Worm (Caenorhabditis elegans) whole organism, L1 larva: ENCODE measurements around the gene flp-27.

Experiments
- C04F5.9 ChIP-seq: sonication (generic microtip); optimal IDR thresholded peaks from 2 replicates; lab custom pipeline; 2016; ENCODE audit warnings: missing genetic modification characterization, missing compliant biosample characterization
- C34B4.2 ChIP-seq: sonication (generic microtip); optimal IDR thresholded peaks from 2 replicates; lab custom pipeline; 2017; ENCODE audit warnings: mild to moderate bottlenecking, missing genetic modification characterization, missing compliant biosample characterization
- F16B12.6 ChIP-seq: fragments of 150-350 bp; optimal IDR thresholded peaks from 2 replicates; lab custom pipeline; 2014; ENCODE audit warnings: missing biosample characterization, missing genetic modification characterization
- aha-1 ChIP-seq: fragments of 150-350 bp; optimal IDR thresholded peaks from 2 replicates; lab custom pipeline; 2014; ENCODE audit warnings: missing biosample characterization, missing genetic modification characterization
- aly-2 ChIP-seq: fragments of 150-350 bp; optimal IDR thresholded peaks from 2 replicates; lab custom pipeline; 2014; ENCODE audit warnings: missing biosample characterization, missing genetic modification characterization
- blmp-1 ChIP-seq: fragments of 150-350 bp; optimal IDR thresholded peaks from 2 replicates; lab custom pipeline; 2014; ENCODE audit warnings: missing biosample characterization, missing genetic modification characterization
- ceh-63 ChIP-seq: fragments of 200-800 bp; sonication (Bioruptor generic); optimal IDR thresholded peaks from 2 replicates; lab custom pipeline; 2018; ENCODE audit warnings: mild to moderate bottlenecking, missing genetic modification characterization, missing compliant biosample characterization
- ceh-8 ChIP-seq: fragments of 200-800 bp; sonication (Bioruptor generic); optimal IDR thresholded peaks from 2 replicates; lab custom pipeline; 2018; ENCODE audit warnings: mild to moderate bottlenecking, missing genetic modification characterization, moderate library complexity, missing compliant biosample characterization
- ceh-82 ChIP-seq, 3 experiments: fragments of 150-350 bp in 1 of 3; sonication (generic microtip) in 2 of 3; optimal IDR thresholded peaks; 2 replicates each; lab custom pipeline; 2014 to 2017; ENCODE audit warnings: missing biosample characterization in 3 of 3, missing genetic modification characterization in 3 of 3
- ceh-90 ChIP-seq: sonication (generic microtip); optimal IDR thresholded peaks from 2 replicates; lab custom pipeline; 2016; ENCODE audit warnings: missing genetic modification characterization, missing compliant biosample characterization
- ces-1 ChIP-seq: fragments of 150-350 bp; optimal IDR thresholded peaks from 2 replicates; lab custom pipeline; 2014; ENCODE audit warnings: missing biosample characterization, missing genetic modification reagents, missing genetic modification characterization
- efl-1 ChIP-seq, 4 experiments: fragments of 150-350 bp; optimal IDR thresholded peaks in 3 of 4; peaks in 1 of 4; 1 replicate in 1 of 4; 2 replicates in 3 of 4; lab custom pipeline; 2014; ENCODE audit warnings: missing biosample characterization in 2 of 4, missing genetic modification characterization in 2 of 4, missing genetic modification reagents in 2 of 4
- efl-3 ChIP-seq: fragments of 200-800 bp; sonication (Bioruptor generic); optimal IDR thresholded peaks from 2 replicates; lab custom pipeline; 2018; ENCODE audit warnings: mild to moderate bottlenecking, missing genetic modification characterization, missing compliant biosample characterization
- egl-13 ChIP-seq: sonication (generic microtip); optimal IDR thresholded peaks from 2 replicates; lab custom pipeline; 2016; ENCODE audit warnings: missing genotype, missing genetic modification reagents, missing genetic modification characterization, missing compliant biosample characterization
- egl-27 ChIP-seq, 2 experiments: fragments of 150-350 bp in 1 of 2; sonication (generic microtip); optimal IDR thresholded peaks; 3 replicates each; lab custom pipeline; 2017 to 2018; ENCODE audit warnings: missing biosample characterization in 2 of 2, missing genetic modification characterization in 2 of 2, missing genetic modification reagents in 2 of 2
- elt-2 ChIP-seq: sonication (generic microtip); optimal IDR thresholded peaks from 2 replicates; lab custom pipeline; 2016; ENCODE audit warnings: missing genetic modification characterization, mild to moderate bottlenecking, inconsistent platforms, missing compliant biosample characterization, missing genetic modification reagents
- ets-5 ChIP-seq: fragments of 200-800 bp; sonication (Bioruptor generic); IDR thresholded peaks from 2 replicates; pipeline ENCODE4 v1.3.6; 2022; ENCODE audit warnings: missing genetic modification characterization, missing compliant biosample characterization
- fkh-4 ChIP-seq: sonication (generic microtip); optimal IDR thresholded peaks from 2 replicates; lab custom pipeline; 2016; ENCODE audit warnings: missing compliant biosample characterization, missing genetic modification characterization, borderline replicate concordance
- grh-1 ChIP-seq: fragments of 200-800 bp; sonication (Bioruptor generic); IDR thresholded peaks from 2 replicates; pipeline ENCODE4 v1.3.6; 2022; ENCODE audit warnings: missing genetic modification reagents, missing genetic modification characterization, missing compliant biosample characterization
- hlh-17 ChIP-seq: fragments of 200-800 bp; sonication (Bioruptor generic); optimal IDR thresholded peaks from 2 replicates; lab custom pipeline; 2018; ENCODE audit warnings: missing genetic modification characterization, mild to moderate bottlenecking, missing compliant biosample characterization, moderate library complexity, borderline replicate concordance
- jun-1 ChIP-seq: fragments of 150-350 bp; optimal IDR thresholded peaks from 2 replicates; lab custom pipeline; 2014; ENCODE audit warnings: missing biosample characterization, missing genetic modification reagents, missing genetic modification characterization
- lin-13 ChIP-seq: fragments of 150-350 bp; optimal IDR thresholded peaks from 2 replicates; lab custom pipeline; 2014; ENCODE audit warnings: missing biosample characterization, missing genetic modification reagents, missing genetic modification characterization
- lin-39 ChIP-seq: fragments of 150-350 bp; optimal IDR thresholded peaks from 2 replicates; lab custom pipeline; 2014; ENCODE audit warnings: missing biosample characterization, missing genetic modification reagents, missing genetic modification characterization
- lir-3 ChIP-seq: sonication (generic microtip); optimal IDR thresholded peaks from 2 replicates; lab custom pipeline; 2016; ENCODE audit warnings: mild to moderate bottlenecking, missing genetic modification characterization, moderate library complexity, missing compliant biosample characterization; ENCODE audit not compliant: poor library complexity
- lsy-2 ChIP-seq, 2 experiments: fragments of 150-350 bp; optimal IDR thresholded peaks; 2 replicates each; lab custom pipeline; 2014; ENCODE audit warnings: missing biosample characterization in 2 of 2, missing genetic modification characterization in 2 of 2
- mab-9 ChIP-seq: fragments of 200-800 bp; sonication (Bioruptor generic); IDR thresholded peaks from 2 replicates; pipeline ENCODE4 v1.3.6; 2022; ENCODE audit warnings: missing genetic modification reagents, missing genetic modification characterization, missing compliant biosample characterization
- mdl-1 ChIP-seq, 2 experiments: fragments of 150-350 bp; optimal IDR thresholded peaks; 2 replicates each; lab custom pipeline; 2014 to 2017; ENCODE audit warnings: missing biosample characterization in 2 of 2, missing genetic modification characterization in 2 of 2, inconsistent platforms in 1 of 2
- nhr-11 ChIP-seq: fragments of 150-350 bp; optimal IDR thresholded peaks from 2 replicates; lab custom pipeline; 2014; ENCODE audit warnings: missing biosample characterization, missing genetic modification characterization
- nhr-19 ChIP-seq: fragments of 200-800 bp; sonication (Bioruptor generic); conservative IDR thresholded peaks from 2 replicates; pipeline ENCODE4 v1.3.6; 2022; ENCODE audit warnings: missing genetic modification characterization, missing compliant biosample characterization
- nhr-237 ChIP-seq: fragments of 150-350 bp; optimal IDR thresholded peaks from 2 replicates; lab custom pipeline; 2014; ENCODE audit warnings: missing biosample characterization, missing genetic modification characterization
- nhr-28 ChIP-seq: fragments of 150-350 bp; optimal IDR thresholded peaks from 2 replicates; lab custom pipeline; 2014; ENCODE audit warnings: missing biosample characterization, missing genetic modification characterization
- nhr-47 ChIP-seq: sonication (generic microtip); optimal IDR thresholded peaks from 2 replicates; lab custom pipeline; 2016; ENCODE audit warnings: mild to moderate bottlenecking, missing genetic modification characterization, moderate library complexity, missing compliant biosample characterization
- nhr-71 ChIP-seq: sonication (generic microtip); optimal IDR thresholded peaks from 2 replicates; lab custom pipeline; 2016; ENCODE audit warnings: mild to moderate bottlenecking, missing genetic modification characterization, moderate library complexity, missing compliant biosample characterization
- nhr-76 ChIP-seq: sonication (generic microtip); optimal IDR thresholded peaks from 2 replicates; lab custom pipeline; 2017; ENCODE audit warnings: missing biosample characterization, missing genetic modification characterization
- nhr-84 ChIP-seq: sonication (generic microtip); optimal IDR thresholded peaks from 2 replicates; lab custom pipeline; 2017; ENCODE audit warnings: missing biosample characterization, missing genetic modification characterization
- nhr-90 ChIP-seq: sonication (generic microtip); optimal IDR thresholded peaks from 2 replicates; lab custom pipeline; 2016; ENCODE audit warnings: mild to moderate bottlenecking, missing genetic modification characterization, missing compliant biosample characterization; ENCODE audit not compliant: poor library complexity
- pag-3 ChIP-seq: sonication (generic microtip); optimal IDR thresholded peaks from 2 replicates; lab custom pipeline; 2017; ENCODE audit warnings: missing genetic modification characterization, mild to moderate bottlenecking, missing compliant biosample characterization, antibody characterized with exemption, borderline replicate concordance; ENCODE audit not compliant: insufficient read depth
- pax-3 ChIP-seq: fragments of 200-800 bp; sonication (Bioruptor generic); optimal IDR thresholded peaks from 2 replicates; lab custom pipeline; 2018; ENCODE audit warnings: mild to moderate bottlenecking, missing genetic modification characterization, moderate library complexity, missing compliant biosample characterization
- pqm-1 ChIP-seq: sonication (generic microtip); optimal IDR thresholded peaks from 3 replicates; lab custom pipeline; 2017; ENCODE audit warnings: missing biosample characterization, missing genetic modification characterization
- skn-1 ChIP-seq: fragments of 150-350 bp; optimal IDR thresholded peaks from 2 replicates; lab custom pipeline; 2014; ENCODE audit warnings: missing biosample characterization, missing genetic modification characterization
- sptf-1 ChIP-seq: fragments of 150-350 bp; optimal IDR thresholded peaks from 2 replicates; lab custom pipeline; 2014; ENCODE audit warnings: missing biosample characterization, missing genetic modification characterization
- sup-37 ChIP-seq: fragments of 200-800 bp; sonication (Bioruptor generic); optimal IDR thresholded peaks from 2 replicates; lab custom pipeline; 2018; ENCODE audit warnings: mild to moderate bottlenecking, missing genetic modification characterization, missing compliant biosample characterization
- swsn-7 ChIP-seq: sonication (generic microtip); optimal IDR thresholded peaks from 2 replicates; lab custom pipeline; 2016; ENCODE audit warnings: missing genetic modification characterization, missing compliant biosample characterization
- tbx-2 ChIP-seq: sonication (generic microtip); optimal IDR thresholded peaks from 2 replicates; lab custom pipeline; 2016; ENCODE audit warnings: missing genetic modification characterization, missing compliant biosample characterization
- unc-130 ChIP-seq: fragments of 150-350 bp; optimal IDR thresholded peaks from 2 replicates; lab custom pipeline; 2017; ENCODE audit warnings: missing biosample characterization, missing genetic modification characterization, inconsistent platforms
- unc-30 ChIP-seq: sonication (generic microtip); optimal IDR thresholded peaks from 2 replicates; lab custom pipeline; 2017; ENCODE audit warnings: missing biosample characterization, missing genetic modification characterization
- unc-62 ChIP-seq: fragments of 150-350 bp; optimal IDR thresholded peaks from 2 replicates; lab custom pipeline; 2014; ENCODE audit warnings: missing biosample characterization, missing genetic modification reagents, missing genetic modification characterization
- unc-86 ChIP-seq: sonication (generic microtip); optimal IDR thresholded peaks from 2 replicates; lab custom pipeline; 2016; ENCODE audit warnings: missing genetic modification characterization, missing compliant biosample characterization
- unc-98 ChIP-seq: fragments of 200-800 bp; sonication (Bioruptor generic); IDR thresholded peaks from 2 replicates; pipeline ENCODE4 v1.3.6; 2022; ENCODE audit warnings: missing genetic modification characterization, missing compliant biosample characterization
- zag-1 ChIP-seq: fragments of 150-350 bp; optimal IDR thresholded peaks from 2 replicates; lab custom pipeline; 2014; ENCODE audit warnings: missing biosample characterization, missing genetic modification characterization
- zip-4 ChIP-seq: fragments of 200-800 bp; sonication (Bioruptor generic); optimal IDR thresholded peaks from 2 replicates; lab custom pipeline; 2018; ENCODE audit warnings: mild to moderate bottlenecking, missing genetic modification characterization, moderate library complexity, missing compliant biosample characterization
- ztf-4 ChIP-seq: fragments of 150-350 bp; optimal IDR thresholded peaks from 2 replicates; lab custom pipeline; 2014; ENCODE audit warnings: missing biosample characterization, missing genetic modification characterization

flp-27 gene

DNA sequence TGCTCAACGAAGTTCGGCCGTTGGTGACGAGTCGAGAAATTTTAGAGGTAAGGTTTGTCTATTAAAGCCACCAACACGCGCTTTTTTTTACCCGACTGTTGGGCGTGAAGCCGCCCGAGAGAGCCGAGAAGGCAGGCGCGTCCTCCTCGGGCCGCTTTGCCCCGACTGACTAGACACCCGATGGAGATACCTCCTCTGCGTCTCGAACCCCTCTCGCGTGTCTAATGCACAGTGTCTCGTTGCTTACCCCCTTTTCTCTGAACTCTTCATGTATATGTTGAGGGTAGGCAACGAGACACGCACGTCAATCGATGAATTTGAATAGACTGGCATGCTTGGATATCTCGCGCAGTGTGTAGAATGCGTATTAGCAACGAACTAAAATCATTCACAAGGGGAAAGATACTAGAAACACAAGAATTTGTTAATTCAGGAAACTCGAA lies 19.0 kb upstream of the flp-27 start:
- TF ChIP-seq egl-13 (tag; lab: Kevin White, UChicago), result peak; percentile 78
- peak; percentile 41 for TF ChIP-seq pqm-1 (tag; lab: Kevin White, UChicago)
- TF ChIP-seq C34B4.2 (tag; lab: Kevin White, UChicago), result no peak
- no peak for TF ChIP-seq C04F5.9 (tag; lab: Kevin White, UChicago)
- peak; percentile 77 to 88 for TF ChIP-seq lsy-2 (tag; optimal IDR thresholded peaks at IDR 0.05; lab: Kevin White, UChicago)
- peak; percentile 84 for TF ChIP-seq nhr-19 (GFP tag; lab: Robert Waterston, UW)
- no peak for TF ChIP-seq ceh-63 (GFP tag; lab: Kevin White, UChicago)
- TF ChIP-seq ceh-8, result peak; percentile 21
- peak; percentile 45 for TF ChIP-seq zip-4 (GFP tag; lab: Kevin White, UChicago)
- peak; percentile 71 for TF ChIP-seq mab-9 (GFP tag; lab: Robert Waterston, UW)
- TF ChIP-seq tbx-2, result peak; percentile 81
- peak; percentile 82 for TF ChIP-seq nhr-90 (tag; lab: Kevin White, UChicago)
- TF ChIP-seq aha-1 (tag; lab: Kevin White, UChicago), result no peak
- no peak for TF ChIP-seq unc-62
- peak; percentile 80 for TF ChIP-seq elt-2 (tag; lab: Kevin White, UChicago)
- TF ChIP-seq fkh-4 (tag; lab: Kevin White, UChicago), result peak; percentile 26
- TF ChIP-seq unc-86 (tag; lab: Kevin White, UChicago), result peak; percentile 83
- peak; percentile 5 for TF ChIP-seq unc-130 (tag; lab: Kevin White, UChicago)
- no peak for TF ChIP-seq lin-39 (tag; lab: Kevin White, UChicago)
- peak; percentile 92 for TF ChIP-seq swsn-7 (tag; lab: Kevin White, UChicago)
- TF ChIP-seq nhr-76 (tag; lab: Kevin White, UChicago), result peak; percentile 36
- TF ChIP-seq mdl-1 (tag; optimal IDR thresholded peaks at IDR 0.05; lab: Kevin White, UChicago), result peak in 1 of 2 experiments; percentile 53
- no peak for TF ChIP-seq nhr-28 (tag; lab: Kevin White, UChicago)
- TF ChIP-seq efl-3, result no peak
- TF ChIP-seq skn-1, result peak; percentile 60
- TF ChIP-seq nhr-11 (tag; lab: Kevin White, UChicago), result peak; percentile 25
- peak; percentile 76 to 92 (median 90) for TF ChIP-seq ceh-82 (tag; optimal IDR thresholded peaks at IDR 0.05; lab: Kevin White, UChicago)
- TF ChIP-seq nhr-71 (tag; lab: Kevin White, UChicago), result peak; percentile 93
- TF ChIP-seq lir-3 (tag; lab: Kevin White, UChicago), result peak; percentile 35
- no peak for TF ChIP-seq hlh-17 (GFP tag; lab: Kevin White, UChicago)
- TF ChIP-seq pag-3 (tag; lab: Kevin White, UChicago), result no peak
- TF ChIP-seq lin-13 (GFP tag; lab: Kevin White, UChicago), result peak; percentile 73
- TF ChIP-seq ceh-90 (tag; lab: Kevin White, UChicago), result no peak
- peak; percentile 74 to 76 for TF ChIP-seq efl-1 (optimal IDR thresholded peaks at IDR 0.05; lab: Kevin White, UChicago)
- TF ChIP-seq efl-1 (GFP tag; optimal IDR thresholded peaks at IDR 0.05 in 1 of 2; lab: Kevin White, UChicago), result peak; percentile 54 to 93
- peak; percentile 86 for TF ChIP-seq pax-3 (tag; lab: Kevin White, UChicago)
- peak; percentile 74 for TF ChIP-seq zag-1
- TF ChIP-seq unc-98 (GFP tag; lab: Robert Waterston, UW), result no peak
- peak; percentile 47 for TF ChIP-seq nhr-237 (tag; lab: Kevin White, UChicago)
- peak in 1 of 2 experiments; percentile 2 for TF ChIP-seq egl-27 (tag; optimal IDR thresholded peaks at IDR 0.05; lab: Kevin White, UChicago)
- TF ChIP-seq sup-37 (GFP tag; lab: Kevin White, UChicago), result no peak
- peak; percentile 67 for TF ChIP-seq ces-1
- TF ChIP-seq nhr-47 (tag; lab: Kevin White, UChicago), result peak; percentile 85
- TF ChIP-seq F16B12.6 (tag; lab: Kevin White, UChicago), result peak; percentile 31
- peak; percentile 66 for TF ChIP-seq aly-2 (tag; lab: Kevin White, UChicago)
- TF ChIP-seq blmp-1, result peak; percentile 47
- no peak for TF ChIP-seq sptf-1 (tag; lab: Kevin White, UChicago)
- TF ChIP-seq grh-1 (GFP tag; lab: Robert Waterston, UW), result peak; percentile 73
- peak; percentile 66 for TF ChIP-seq nhr-84 (tag; lab: Kevin White, UChicago)
- peak; percentile 62 for TF ChIP-seq jun-1 (tag; lab: Kevin White, UChicago)
- TF ChIP-seq ets-5 (GFP tag; lab: Robert Waterston, UW), result no peak
- no peak for TF ChIP-seq unc-30
- TF ChIP-seq ztf-4 (tag; lab: Kevin White, UChicago), result peak; percentile 98
